Fruit fly (Drosophila melanogaster): ENCODE data around the gene Meltrin.

DNA sequence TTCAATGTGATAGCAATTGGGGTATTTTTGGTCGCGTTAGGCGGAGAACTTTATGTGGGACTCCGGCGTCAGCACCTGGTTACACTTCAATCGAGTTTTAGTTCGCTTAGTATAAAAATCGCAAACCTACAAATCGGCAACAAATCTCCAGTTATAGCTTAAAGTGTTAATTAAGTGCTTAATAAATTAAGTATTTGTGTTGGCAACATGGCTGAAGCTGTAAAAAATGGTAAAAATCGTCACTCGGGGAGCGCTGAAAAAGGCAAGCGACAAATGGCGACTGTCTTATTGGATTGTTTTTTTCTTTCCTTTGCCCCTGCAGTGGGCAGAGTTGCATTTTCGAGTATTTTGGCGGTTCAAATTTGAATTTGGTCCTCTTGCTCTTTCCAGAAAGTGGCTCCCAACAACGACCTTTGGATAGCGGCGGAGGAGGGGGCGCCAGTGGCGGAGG lies 37.7 kb downstream of the Meltrin start, which contains the start of gene Hexim:
- no peak for TF ChIP-seq psq (GFP tag; optimal IDR thresholded peaks at IDR 0.05)
- no peak for TF ChIP-seq Myc (optimal IDR thresholded peaks at IDR 0.05)
- no peak for TF ChIP-seq foxo (GFP tag; optimal IDR thresholded peaks at IDR 0.05)
- TF ChIP-seq sage (GFP tag; optimal IDR thresholded peaks at IDR 0.05): no peak
- no peak for TF ChIP-seq h (GFP tag; optimal IDR thresholded peaks at IDR 0.05)
- no peak for TF ChIP-seq usp (GFP tag; optimal IDR thresholded peaks at IDR 0.05)
- no peak for TF ChIP-seq Dfd (GFP tag; optimal IDR thresholded peaks at IDR 0.05)
- TF ChIP-seq N (GFP tag; optimal IDR thresholded peaks at IDR 0.05): no peak
- TF ChIP-seq brk (GFP tag; optimal IDR thresholded peaks at IDR 0.05): no peak
- no peak for TF ChIP-seq br (GFP tag; optimal IDR thresholded peaks at IDR 0.05)
- TF ChIP-seq OdsH (GFP tag; optimal IDR thresholded peaks at IDR 0.05): no peak
- no peak for TF ChIP-seq tai (GFP tag; optimal IDR thresholded peaks at IDR 0.05)
- no peak for TF ChIP-seq CG9705 (GFP tag; optimal IDR thresholded peaks at IDR 0.05)
- TF ChIP-seq CrebA (GFP tag; optimal IDR thresholded peaks at IDR 0.05; ENCODE audit: borderline replicate concordance): no peak
